Fruit fly (Drosophila melanogaster) whole organism, embryonic: Measurements from ENCODE around the gene dod.
A peak's percentile ranks its signal among the peaks of the same experiment; 100 is the strongest.

Source experiments
- Aef1 ChIP-seq: fragments of 200-800 bp; sonication (Bioruptor generic); IDR thresholded peaks from 3 replicates; pipeline ENCODE4 v1.3.6; 2022; ENCODE audit warnings: missing biosample characterization, missing genetic modification characterization
- Atf3 ChIP-seq: fragments of 200-800 bp; sonication (Bioruptor generic); optimal IDR thresholded peaks from 3 replicates; lab custom pipeline; 2016; ENCODE audit warnings: missing biosample characterization, missing genetic modification characterization
- B-H2 ChIP-seq: fragments of 200-800 bp; sonication (Bioruptor generic); optimal IDR thresholded peaks from 2 replicates; lab custom pipeline; 2018; ENCODE audit warnings: missing biosample characterization, mild to moderate bottlenecking, missing genetic modification characterization
- Blimp-1 ChIP-seq: fragments of 200-800 bp; sonication (Bioruptor generic); optimal IDR thresholded peaks from 3 replicates; lab custom pipeline; 2018; ENCODE audit warnings: missing biosample characterization, missing genetic modification characterization, mild to moderate bottlenecking, moderate library complexity, missing genetic modification reagents
- CG10267 ChIP-seq: fragments of 200-800 bp; sonication (Bioruptor generic); optimal IDR thresholded peaks from 2 replicates; lab custom pipeline; 2018; ENCODE audit warnings: missing biosample characterization, mild to moderate bottlenecking, missing genetic modification characterization, moderate library complexity
- CG12071 ChIP-seq: fragments of 200-800 bp; sonication (Bioruptor generic); optimal IDR thresholded peaks from 3 replicates; lab custom pipeline; 2018; ENCODE audit warnings: missing biosample characterization, mild to moderate bottlenecking, missing genetic modification characterization
- CG12104 ChIP-seq: fragments of 200-800 bp; sonication (Bioruptor generic); optimal IDR thresholded peaks from 3 replicates; lab custom pipeline; 2016; ENCODE audit warnings: missing biosample characterization, missing genetic modification characterization
- CG12391 ChIP-seq: fragments of 200-800 bp; sonication (Bioruptor generic); optimal IDR thresholded peaks from 3 replicates; lab custom pipeline; 2018; ENCODE audit warnings: missing biosample characterization, mild to moderate bottlenecking, missing genetic modification characterization, moderate library complexity
- CG13894 ChIP-seq: fragments of 200-800 bp; sonication (Bioruptor generic); optimal IDR thresholded peaks from 3 replicates; lab custom pipeline; 2018; ENCODE audit warnings: missing biosample characterization, mild to moderate bottlenecking, missing genetic modification characterization, moderate library complexity
- CG16815 ChIP-seq: fragments of 200-800 bp; sonication (Bioruptor generic); optimal IDR thresholded peaks from 3 replicates; lab custom pipeline; 2017; ENCODE audit warnings: missing biosample characterization, mild to moderate bottlenecking, missing genetic modification characterization
- CG16863 ChIP-seq: fragments of 200-800 bp; sonication (Bioruptor generic); optimal IDR thresholded peaks from 3 replicates; lab custom pipeline; 2016; ENCODE audit warnings: missing biosample characterization, missing genetic modification characterization
- CG3163 ChIP-seq: fragments of 200-800 bp; sonication (Bioruptor generic); optimal IDR thresholded peaks from 3 replicates; lab custom pipeline; 2016; ENCODE audit warnings: missing biosample characterization, missing genetic modification characterization
- CG33213 ChIP-seq: fragments of 200-800 bp; sonication (Bioruptor generic); optimal IDR thresholded peaks from 3 replicates; lab custom pipeline; 2016; ENCODE audit warnings: missing biosample characterization, missing genetic modification characterization
- CG4328 ChIP-seq: fragments of 200-800 bp; sonication (Bioruptor generic); optimal IDR thresholded peaks from 3 replicates; lab custom pipeline; 2017; ENCODE audit warnings: missing biosample characterization, missing genetic modification reagents, missing genetic modification characterization
- CG7271 ChIP-seq: fragments of 200-800 bp; sonication (Bioruptor generic); optimal IDR thresholded peaks from 2 replicates; lab custom pipeline; 2018; ENCODE audit warnings: missing biosample characterization, mild to moderate bottlenecking, missing genetic modification characterization, moderate library complexity
- CG8290 ChIP-seq, 3 experiments: fragments of 200-800 bp; sonication (Bioruptor generic); optimal IDR thresholded peaks; 2 replicates each; lab custom pipeline; 2016 to 2019; ENCODE audit warnings: missing biosample characterization in 3 of 3, missing genetic modification characterization in 3 of 3, mild to moderate bottlenecking in 2 of 3, moderate library complexity in 1 of 3
- CG9215 ChIP-seq: fragments of 200-800 bp; sonication (Bioruptor generic); IDR thresholded peaks from 2 replicates; pipeline ENCODE4 v1.3.6; 2022; ENCODE audit warnings: missing biosample characterization, missing genetic modification characterization
- GATAe ChIP-seq: fragments of 200-800 bp; sonication (Bioruptor generic); conservative IDR thresholded peaks from 2 replicates; pipeline ENCODE4 v1.3.6; 2022; ENCODE audit warnings: missing biosample characterization, missing genetic modification characterization
- HLH3B ChIP-seq: fragments of 200-800 bp; sonication (Bioruptor generic); IDR thresholded peaks from 2 replicates; pipeline ENCODE4 v1.3.6; 2022; ENCODE audit warnings: missing biosample characterization, missing genetic modification characterization
- MESR4 ChIP-seq: fragments of 200-800 bp; sonication (Bioruptor generic); optimal IDR thresholded peaks from 2 replicates; lab custom pipeline; 2018; ENCODE audit warnings: missing biosample characterization, mild to moderate bottlenecking, missing genetic modification characterization, moderate library complexity
- Sin3A ChIP-seq: fragments of >200 bp; optimal IDR thresholded peaks from 2 replicates; lab custom pipeline; 2018
- Vsx1 ChIP-seq: fragments of 200-800 bp; sonication (Bioruptor generic); optimal IDR thresholded peaks from 2 replicates; lab custom pipeline; 2017; ENCODE audit warnings: missing biosample characterization, mild to moderate bottlenecking, missing genetic modification characterization, missing genetic modification reagents
- al ChIP-seq: fragments of 200-800 bp; sonication (Bioruptor generic); IDR thresholded peaks from 2 replicates; pipeline ENCODE4 v1.3.6; 2022; ENCODE audit warnings: missing biosample characterization, missing genetic modification characterization
- amos ChIP-seq: fragments of 200-800 bp; sonication (Bioruptor generic); IDR thresholded peaks from 2 replicates; pipeline ENCODE4 v1.3.6; 2022; ENCODE audit warnings: missing biosample characterization, missing genetic modification characterization; ENCODE audit not compliant: partially characterized antibody
- ato ChIP-seq: fragments of 200-800 bp; sonication (Bioruptor generic); IDR thresholded peaks from 2 replicates; pipeline ENCODE4 v1.3.6; 2022; ENCODE audit warnings: missing biosample characterization, missing genetic modification characterization; ENCODE audit not compliant: partially characterized antibody
- az2 ChIP-seq: fragments of 200-800 bp; sonication (Bioruptor generic); optimal IDR thresholded peaks from 3 replicates; lab custom pipeline; 2016; ENCODE audit warnings: missing biosample characterization, missing genetic modification characterization
- caup ChIP-seq: fragments of 200-800 bp; sonication (Bioruptor generic); optimal IDR thresholded peaks from 3 replicates; lab custom pipeline; 2017; ENCODE audit warnings: missing biosample characterization, mild to moderate bottlenecking, missing genetic modification characterization, moderate library complexity; ENCODE audit not compliant: severe bottlenecking
- chn ChIP-seq: fragments of 200-800 bp; sonication (Bioruptor generic); optimal IDR thresholded peaks from 2 replicates; lab custom pipeline; 2016; ENCODE audit warnings: missing biosample characterization, missing genetic modification characterization
- cwo ChIP-seq: fragments of 200-800 bp; sonication (Bioruptor generic); optimal IDR thresholded peaks from 3 replicates; lab custom pipeline; 2017; ENCODE audit warnings: missing biosample characterization, missing genetic modification characterization, mild to moderate bottlenecking, moderate library complexity, missing genetic modification reagents
- dm ChIP-seq: fragments of 200-800 bp; sonication (Bioruptor generic); optimal IDR thresholded peaks from 3 replicates; lab custom pipeline; 2016; ENCODE audit warnings: missing biosample characterization, missing genetic modification characterization
- eve ChIP-seq, 2 experiments: fragments of >200 bp; optimal IDR thresholded peaks; 2 replicates each; lab custom pipeline; 2017; ENCODE audit warnings: missing biosample characterization in 2 of 2, missing genetic modification characterization in 2 of 2
- fd102C ChIP-seq: fragments of 200-800 bp; sonication (Bioruptor generic); optimal IDR thresholded peaks from 2 replicates; lab custom pipeline; 2018; ENCODE audit warnings: missing biosample characterization, mild to moderate bottlenecking, missing genetic modification characterization, moderate library complexity
- gfzf ChIP-seq: fragments of 200-800 bp; sonication (Bioruptor generic); optimal IDR thresholded peaks from 2 replicates; lab custom pipeline; 2016; ENCODE audit warnings: missing biosample characterization, mild to moderate bottlenecking, missing genetic modification characterization, moderate library complexity
- kay ChIP-seq: fragments of 200-800 bp; sonication (Bioruptor generic); optimal IDR thresholded peaks from 2 replicates; lab custom pipeline; 2016; ENCODE audit warnings: missing biosample characterization, missing genetic modification characterization
- ken ChIP-seq: fragments of 200-800 bp; sonication (Bioruptor generic); IDR thresholded peaks from 3 replicates; pipeline ENCODE4 v1.3.6; 2022; ENCODE audit warnings: missing biosample characterization, missing genetic modification characterization
- mirr ChIP-seq: fragments of 200-800 bp; sonication (Bioruptor generic); optimal IDR thresholded peaks from 3 replicates; lab custom pipeline; 2018; ENCODE audit warnings: missing biosample characterization, mild to moderate bottlenecking, missing genetic modification characterization
- pfk ChIP-seq: fragments of 200-800 bp; sonication (Bioruptor generic); optimal IDR thresholded peaks from 2 replicates; lab custom pipeline; 2018; ENCODE audit warnings: missing biosample characterization, mild to moderate bottlenecking, missing genetic modification characterization, moderate library complexity
- phol ChIP-seq: fragments of 200-800 bp; sonication (Bioruptor generic); optimal IDR thresholded peaks from 3 replicates; lab custom pipeline; 2018; ENCODE audit warnings: missing biosample characterization, mild to moderate bottlenecking, missing genetic modification characterization, moderate library complexity
- schlank ChIP-seq: fragments of 200-800 bp; sonication (Bioruptor generic); optimal IDR thresholded peaks from 2 replicates; lab custom pipeline; 2018; ENCODE audit warnings: missing biosample characterization, mild to moderate bottlenecking, missing genetic modification characterization
- sisA ChIP-seq: fragments of 200-800 bp; sonication (Bioruptor generic); IDR thresholded peaks from 2 replicates; pipeline ENCODE4 v1.3.6; 2022; ENCODE audit warnings: missing biosample characterization, missing genetic modification characterization
- slbo ChIP-seq: fragments of 200-800 bp; sonication (Bioruptor generic); IDR thresholded peaks from 2 replicates; pipeline ENCODE4 v1.3.6; 2022; ENCODE audit warnings: missing biosample characterization, missing genetic modification characterization
- sqz ChIP-seq: fragments of 200-800 bp; sonication (Bioruptor generic); optimal IDR thresholded peaks from 3 replicates; lab custom pipeline; 2018; ENCODE audit warnings: missing biosample characterization, mild to moderate bottlenecking, missing genetic modification characterization
- stwl ChIP-seq: fragments of 200-800 bp; sonication (Bioruptor generic); optimal IDR thresholded peaks from 3 replicates; lab custom pipeline; 2018; ENCODE audit warnings: missing biosample characterization, mild to moderate bottlenecking, missing genetic modification characterization, moderate library complexity
- tll ChIP-seq, 2 experiments: fragments of 200-800 bp in 1 of 2; fragments of >200 bp in 1 of 2; sonication (Bioruptor generic) in 1 of 2; optimal IDR thresholded peaks; 2 replicates each; lab custom pipeline; 2017 to 2019; ENCODE audit warnings: missing biosample characterization in 2 of 2, missing genetic modification characterization in 2 of 2, mild to moderate bottlenecking in 1 of 2, moderate library complexity in 1 of 2
- unc-4 ChIP-seq: fragments of 200-800 bp; sonication (Bioruptor generic); IDR thresholded peaks from 2 replicates; pipeline ENCODE4 v1.3.6; 2022; ENCODE audit warnings: missing biosample characterization, missing genetic modification characterization; ENCODE audit not compliant: partially characterized antibody
- vnd ChIP-seq: fragments of 200-800 bp; sonication (Bioruptor generic); IDR thresholded peaks from 3 replicates; pipeline ENCODE4 v1.3.6; 2022; ENCODE audit warnings: missing biosample characterization, missing genetic modification characterization; ENCODE audit not compliant: partially characterized antibody
- wor ChIP-seq: fragments of 200-800 bp; sonication (Bioruptor generic); IDR thresholded peaks from 2 replicates; pipeline ENCODE4 v1.3.6; 2022; ENCODE audit warnings: missing biosample characterization, missing genetic modification characterization

Gene dod

dm6 chrX:21373659-21374426 lies 28.7 kb downstream of the dod start, which contains the start of gene slgA (continued):
- peak; percentile 4 for TF ChIP-seq CG3163
- TF ChIP-seq CG33213: peak; percentile 54
- TF ChIP-seq vnd (GFP tag; lab: Robert Waterston, UW): peak; percentile 72
- TF ChIP-seq caup: peak; percentile 25
- TF ChIP-seq CG9215 (GFP tag; lab: Robert Waterston, UW): no peak
- no peak for TF ChIP-seq Atf3 (GFP tag; lab: Kevin White, UChicago)
- no peak for TF ChIP-seq Blimp-1 (GFP tag; lab: Kevin White, UChicago)
- TF ChIP-seq MESR4: peak; percentile 32
- TF ChIP-seq CG13894 (tag; lab: Kevin White, UChicago): peak; percentile 54
- TF ChIP-seq gfzf (GFP tag; lab: Kevin White, UChicago): peak; percentile 27
- peak; percentile 53 for TF ChIP-seq B-H2 (GFP tag; lab: Kevin White, UChicago)
- TF ChIP-seq CG12391 (tag; lab: Kevin White, UChicago): peak; percentile 5
- no peak for TF ChIP-seq wor (GFP tag; lab: Robert Waterston, UW)
- TF ChIP-seq sqz (GFP tag; lab: Kevin White, UChicago): no peak
- TF ChIP-seq slbo (GFP tag; lab: Robert Waterston, UW): peak; percentile 58
- peak; percentile 14 for TF ChIP-seq pfk (GFP tag; lab: Kevin White, UChicago)
- TF ChIP-seq cwo: peak; percentile 93
- TF ChIP-seq mirr: no peak
- TF ChIP-seq amos (GFP tag; lab: Robert Waterston, UW): peak; percentile 71
- TF ChIP-seq stwl (tag; lab: Kevin White, UChicago): peak; percentile 77
- peak; percentile 95 for TF ChIP-seq GATAe (GFP tag; lab: Robert Waterston, UW)
- peak; percentile 52 for TF ChIP-seq dm (GFP tag; lab: Kevin White, UChicago)
- peak; percentile 1 for TF ChIP-seq CG16815 (GFP tag; lab: Kevin White, UChicago)
- peak; percentile 31; the same call in 1 of the 2 replicates for TF ChIP-seq ato (GFP tag; lab: Robert Waterston, UW)
- peak; percentile 21 for TF ChIP-seq CG12071 (GFP tag; lab: Kevin White, UChicago)
- peak; percentile 18 for TF ChIP-seq chn (GFP tag; lab: Kevin White, UChicago)
- peak in 1 of 2 experiments; percentile 54 for TF ChIP-seq eve (GFP tag; optimal IDR thresholded peaks at IDR 0.05; lab: Kevin White, UChicago)
- TF ChIP-seq CG4328: no peak
- 0 out of 2 replicates have a peak, but pooled peaks have one; percentile 21 for TF ChIP-seq HLH3B
- peak; percentile 14 for TF ChIP-seq az2 (GFP tag; lab: Kevin White, UChicago)
- TF ChIP-seq kay (GFP tag; lab: Kevin White, UChicago): no peak
- peak; percentile 32; the same call in 1 of the 2 replicates for TF ChIP-seq sisA (GFP tag; lab: Robert Waterston, UW)
- TF ChIP-seq fd102C (GFP tag; lab: Kevin White, UChicago): no peak
- TF ChIP-seq unc-4 (GFP tag; lab: Robert Waterston, UW): peak; percentile 63
- TF ChIP-seq phol (tag; lab: Kevin White, UChicago): peak; percentile 23
- no peak for TF ChIP-seq CG7271 (tag; lab: Kevin White, UChicago)
- TF ChIP-seq al (GFP tag; lab: Robert Waterston, UW): peak; percentile 25; the same call in 1 of the 2 replicates
- TF ChIP-seq CG12104 (GFP tag; lab: Kevin White, UChicago): peak; percentile 5
- TF ChIP-seq CG10267 (tag; lab: Kevin White, UChicago): peak; percentile 94
- TF ChIP-seq schlank (tag; lab: Kevin White, UChicago): no peak
- TF ChIP-seq Vsx1 (GFP tag; lab: Kevin White, UChicago): no peak
- peak; percentile 37 for TF ChIP-seq Sin3A (lab: Kevin White, UChicago)
- no peak for TF ChIP-seq tll (GFP tag; optimal IDR thresholded peaks at IDR 0.05; lab: Kevin White, UChicago)
- no peak for TF ChIP-seq CG16863 (GFP tag; lab: Kevin White, UChicago)
- 0 out of 3 replicates have a peak, but pooled peaks have one; percentile 13 for TF ChIP-seq Aef1 (GFP tag; lab: Robert Waterston, UW)
- peak; percentile 61 for TF ChIP-seq CG8290 (GFP tag; optimal IDR thresholded peaks at IDR 0.05; lab: Kevin White, UChicago)
- TF ChIP-seq CG8290 (tag; optimal IDR thresholded peaks at IDR 0.05; lab: Kevin White, UChicago): peak; percentile 18 to 83
- peak; percentile 57; the same call in 2 of the 3 replicates for TF ChIP-seq ken (GFP tag; lab: Robert Waterston, UW)
